Worm (Caenorhabditis elegans) whole organism, L3 larva: ENCODE data around the gene W03G11.4.

Source experiments
- R02D3.7 ChIP-seq: fragments of 150-350 bp; optimal IDR thresholded peaks from 2 replicates; lab custom pipeline; 2014; ENCODE audit warnings: missing biosample characterization, missing genetic modification characterization
- ZK546.5 ChIP-seq: sonication (generic microtip); optimal IDR thresholded peaks from 2 replicates; lab custom pipeline; 2017; ENCODE audit warnings: missing biosample characterization, missing genetic modification characterization
- aly-2 ChIP-seq: fragments of 150-350 bp; optimal IDR thresholded peaks from 2 replicates; lab custom pipeline; 2014; ENCODE audit warnings: missing biosample characterization, missing genetic modification characterization
- ama-1 ChIP-seq: fragments of 150-350 bp; optimal IDR thresholded peaks from 2 replicates; lab custom pipeline; 2018
- ceh-16 ChIP-seq: sonication (generic microtip); optimal IDR thresholded peaks from 2 replicates; lab custom pipeline; 2017; ENCODE audit warnings: missing biosample characterization, missing genetic modification characterization
- ceh-28 ChIP-seq: fragments of 150-350 bp; optimal IDR thresholded peaks from 2 replicates; lab custom pipeline; 2014; ENCODE audit warnings: missing biosample characterization, missing genetic modification reagents, missing genetic modification characterization
- ceh-82 ChIP-seq: fragments of 150-350 bp; optimal IDR thresholded peaks from 2 replicates; lab custom pipeline; 2014; ENCODE audit warnings: missing biosample characterization, missing genetic modification characterization
- ceh-9 ChIP-seq: sonication (generic microtip); optimal IDR thresholded peaks from 2 replicates; lab custom pipeline; 2018; ENCODE audit warnings: missing biosample characterization, missing genetic modification characterization
- daf-12 ChIP-seq: fragments of 150-350 bp; optimal IDR thresholded peaks from 2 replicates; lab custom pipeline; 2014; ENCODE audit warnings: missing biosample characterization, missing genetic modification reagents, missing genetic modification characterization
- egl-27 ChIP-seq: sonication (generic microtip); optimal IDR thresholded peaks from 4 replicates; lab custom pipeline; 2017; ENCODE audit warnings: missing biosample characterization, missing genetic modification reagents, missing genetic modification characterization
- egl-5 ChIP-seq: fragments of 150-350 bp; optimal IDR thresholded peaks from 2 replicates; lab custom pipeline; 2017; ENCODE audit warnings: missing biosample characterization, missing genetic modification reagents, missing genetic modification characterization, inconsistent platforms
- elt-2 ChIP-seq: sonication (generic microtip); optimal IDR thresholded peaks from 2 replicates; lab custom pipeline; 2016; ENCODE audit warnings: missing genetic modification reagents, mild to moderate bottlenecking, missing genetic modification characterization, missing compliant biosample characterization
- elt-3 ChIP-seq, 3 experiments: fragments of 150-350 bp in 1 of 3; sonication (generic microtip) in 2 of 3; optimal IDR thresholded peaks; 2 replicates in 2 of 3; 4 replicates in 1 of 3; lab custom pipeline; 2014 to 2017; ENCODE audit warnings: missing biosample characterization in 3 of 3, missing genetic modification characterization in 3 of 3
- eor-1 ChIP-seq, 2 experiments: fragments of 150-350 bp; optimal IDR thresholded peaks; 2 replicates each; lab custom pipeline; 2014 to 2018; ENCODE audit warnings: missing biosample characterization in 2 of 2, missing genetic modification characterization in 2 of 2
- fkh-10 ChIP-seq: sonication (generic microtip); optimal IDR thresholded peaks from 2 replicates; lab custom pipeline; 2017; ENCODE audit warnings: missing biosample characterization, missing genetic modification reagents, missing genetic modification characterization
- fos-1 ChIP-seq: fragments of 150-350 bp; optimal IDR thresholded peaks from 2 replicates; lab custom pipeline; 2014; ENCODE audit warnings: missing biosample characterization, missing genetic modification characterization
- hmg-11 ChIP-seq: sonication (generic microtip); optimal IDR thresholded peaks from 2 replicates; lab custom pipeline; 2016; ENCODE audit warnings: missing genetic modification characterization, missing compliant biosample characterization
- jun-1 ChIP-seq: fragments of 150-350 bp; optimal IDR thresholded peaks from 2 replicates; lab custom pipeline; 2014; ENCODE audit warnings: missing biosample characterization, missing genetic modification reagents, missing genetic modification characterization
- lin-39 ChIP-seq: fragments of 150-350 bp; optimal IDR thresholded peaks from 2 replicates; lab custom pipeline; 2018; ENCODE audit warnings: missing biosample characterization, missing genetic modification reagents, missing genetic modification characterization
- lsy-12 ChIP-seq: sonication (generic microtip); optimal IDR thresholded peaks from 2 replicates; lab custom pipeline; 2016; ENCODE audit warnings: mild to moderate bottlenecking, missing genetic modification characterization, missing compliant biosample characterization
- mdl-1 ChIP-seq: fragments of 150-350 bp; optimal IDR thresholded peaks from 2 replicates; lab custom pipeline; 2014; ENCODE audit warnings: missing biosample characterization, missing genetic modification characterization
- nfya-1 ChIP-seq: sonication (generic microtip); optimal IDR thresholded peaks from 2 replicates; lab custom pipeline; 2017; ENCODE audit warnings: missing genetic modification characterization, mild to moderate bottlenecking, missing compliant biosample characterization, antibody characterized with exemption, moderate library complexity; ENCODE audit not compliant: insufficient read depth
- nhr-11 ChIP-seq: fragments of 150-350 bp; optimal IDR thresholded peaks from 2 replicates; lab custom pipeline; 2014; ENCODE audit warnings: missing biosample characterization, missing genetic modification characterization
- nhr-12 ChIP-seq: fragments of 150-350 bp; optimal IDR thresholded peaks from 2 replicates; lab custom pipeline; 2014; ENCODE audit warnings: missing biosample characterization, missing genetic modification characterization
- nhr-23 ChIP-seq: fragments of 150-350 bp; optimal IDR thresholded peaks from 2 replicates; lab custom pipeline; 2014; ENCODE audit warnings: missing biosample characterization, missing genetic modification reagents, missing genetic modification characterization
- nhr-28 ChIP-seq: fragments of 150-350 bp; optimal IDR thresholded peaks from 2 replicates; lab custom pipeline; 2014; ENCODE audit warnings: missing biosample characterization, missing genetic modification characterization
- nhr-43 ChIP-seq: sonication (generic microtip); optimal IDR thresholded peaks from 2 replicates; lab custom pipeline; 2016; ENCODE audit warnings: mild to moderate bottlenecking, missing genetic modification characterization, missing compliant biosample characterization; ENCODE audit not compliant: poor library complexity, severe bottlenecking
- nhr-67 ChIP-seq: fragments of 150-350 bp; optimal IDR thresholded peaks from 2 replicates; lab custom pipeline; 2014; ENCODE audit warnings: missing biosample characterization, missing genetic modification characterization
- nhr-76 ChIP-seq: fragments of 150-350 bp; sonication (generic microtip); optimal IDR thresholded peaks from 5 replicates; lab custom pipeline; 2014; ENCODE audit warnings: missing biosample characterization, missing genetic modification characterization
- nhr-77 ChIP-seq: fragments of 150-350 bp; optimal IDR thresholded peaks from 2 replicates; lab custom pipeline; 2014; ENCODE audit warnings: missing biosample characterization, missing genetic modification characterization
- pqm-1 ChIP-seq: fragments of 150-350 bp; optimal IDR thresholded peaks from 2 replicates; lab custom pipeline; 2017; ENCODE audit warnings: missing biosample characterization, missing genetic modification characterization, inconsistent platforms
- sea-2 ChIP-seq: fragments of 150-350 bp; sonication (generic microtip); optimal IDR thresholded peaks from 4 replicates; lab custom pipeline; 2014; ENCODE audit warnings: missing biosample characterization, missing genetic modification reagents, missing genetic modification characterization
- skn-1 ChIP-seq: fragments of 150-350 bp; optimal IDR thresholded peaks from 2 replicates; lab custom pipeline; 2014; ENCODE audit warnings: missing biosample characterization, missing genetic modification characterization
- tbx-2 ChIP-seq: sonication (generic microtip); optimal IDR thresholded peaks from 2 replicates; lab custom pipeline; 2016; ENCODE audit warnings: mild to moderate bottlenecking, missing genetic modification characterization, missing compliant biosample characterization
- unc-39 ChIP-seq: sonication (generic microtip); optimal IDR thresholded peaks from 4 replicates; lab custom pipeline; 2017; ENCODE audit warnings: missing biosample characterization, missing genetic modification characterization
- zag-1 ChIP-seq: fragments of 150-350 bp; optimal IDR thresholded peaks from 2 replicates; lab custom pipeline; 2014; ENCODE audit warnings: missing biosample characterization, missing genetic modification characterization
- ztf-11 ChIP-seq: fragments of 150-350 bp; optimal IDR thresholded peaks from 2 replicates; lab custom pipeline; 2014; ENCODE audit warnings: missing biosample characterization, missing genetic modification characterization
- ztf-4 ChIP-seq: fragments of 150-350 bp; optimal IDR thresholded peaks from 2 replicates; lab custom pipeline; 2014; ENCODE audit warnings: missing biosample characterization, missing genetic modification characterization

W03G11.4 gene

ce11 chrX:12118340-12118739, 25.4 kb upstream of the W03G11.4 start, which contains the start of gene lgc-16:
Gene lgc-16, plus strand, starts transcription at chrX:12118640.
- TF ChIP-seq ceh-9 (tag; lab: Kevin White, UChicago): no peak
- no peak for TF ChIP-seq zag-1 (tag; lab: Kevin White, UChicago)
- no peak for TF ChIP-seq eor-1 (tag; optimal IDR thresholded peaks at IDR 0.05; lab: Kevin White, UChicago)
- no peak for TF ChIP-seq aly-2

ce11 chrX:12114024-12114423, 21.1 kb upstream of the W03G11.4 start, which contains the start of gene lgc-15:
Gene lgc-15, plus strand, starts transcription at chrX:12114324.
- TF ChIP-seq hmg-11 (tag; lab: Kevin White, UChicago) (no peak), zag-1 (tag; lab: Kevin White, UChicago) (no peak), pqm-1 (tag; lab: Kevin White, UChicago) (no peak), lin-39 (no peak), elt-3 (tag; optimal IDR thresholded peaks at IDR 0.05; lab: Kevin White, UChicago) (no peak), nhr-28 (no peak), daf-12 (tag; lab: Kevin White, UChicago) (no peak), ceh-28 (tag; lab: Kevin White, UChicago) (no peak), ceh-16 (tag; lab: Kevin White, UChicago) (no peak), ztf-11 (no peak), nhr-12 (tag; lab: Kevin White, UChicago) (no peak), ZK546.5 (tag; lab: Kevin White, UChicago) (no peak)

DNA sequence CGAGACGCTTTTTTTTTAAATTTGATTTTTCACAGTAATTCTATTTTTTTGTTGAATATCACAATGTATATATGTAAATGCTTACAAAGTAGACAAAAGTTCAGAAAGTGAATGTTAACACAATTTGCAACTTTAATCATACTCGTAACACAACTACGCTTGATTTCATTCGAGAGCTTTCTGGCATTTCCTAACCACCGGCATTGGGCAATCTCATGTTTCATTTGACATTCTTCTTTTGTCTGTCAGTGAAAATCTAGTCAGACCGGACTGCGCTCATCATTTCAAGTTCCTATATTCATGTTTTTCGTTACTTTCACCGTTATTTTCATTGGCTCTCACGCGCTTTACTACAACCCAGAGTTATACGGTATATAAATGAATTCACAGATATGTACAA, 18.3 kb upstream of the W03G11.4 start, which contains the start of gene lgc-14:
Gene lgc-14 (plus strand): TSS at position 301 of the 400 bp plus-strand sequence.
- TF ChIP-seq jun-1: no peak
- no peak for TF ChIP-seq fkh-10 (GFP tag; lab: Kevin White, UChicago)
- no peak for TF ChIP-seq skn-1 (tag; lab: Kevin White, UChicago)
- no peak for TF ChIP-seq ztf-11
- TF ChIP-seq nhr-23 (tag; lab: Kevin White, UChicago): no peak
- no peak for TF ChIP-seq lin-39
- TF ChIP-seq R02D3.7 (tag; lab: Kevin White, UChicago): no peak
- TF ChIP-seq ZK546.5 (tag; lab: Kevin White, UChicago): no peak
- TF ChIP-seq nhr-43: no peak
- no peak for TF ChIP-seq egl-5 (tag; lab: Kevin White, UChicago)
- TF ChIP-seq elt-2 (tag; lab: Kevin White, UChicago): no peak
- TF ChIP-seq nfya-1: no peak
- no peak for TF ChIP-seq zag-1 (tag; lab: Kevin White, UChicago)
- TF ChIP-seq unc-39 (tag; lab: Kevin White, UChicago): no peak
- TF ChIP-seq nhr-76 (tag; lab: Kevin White, UChicago): no peak
- TF ChIP-seq elt-3 (tag; optimal IDR thresholded peaks at IDR 0.05; lab: Kevin White, UChicago): no peak
- no peak for TF ChIP-seq mdl-1
- no peak for TF ChIP-seq pqm-1 (tag; lab: Kevin White, UChicago)
- TF ChIP-seq ztf-4: no peak

- TF ChIP-seq nfya-1 (no peak), skn-1 (tag; lab: Kevin White, UChicago) (no peak), lsy-12 (tag; lab: Kevin White, UChicago) (no peak), eor-1 (tag; optimal IDR thresholded peaks at IDR 0.05; lab: Kevin White, UChicago) (no peak), elt-2 (tag; lab: Kevin White, UChicago) (no peak), sea-2 (GFP tag; lab: Kevin White, UChicago) (no peak), daf-12 (tag; lab: Kevin White, UChicago) (no peak), ama-1 (lab: Kevin White, UChicago) (no peak), ceh-28 (tag; lab: Kevin White, UChicago) (no peak), pqm-1 (tag; lab: Kevin White, UChicago) (no peak), nhr-11 (tag; lab: Kevin White, UChicago) (no peak)
Measured at ce11 chrX:12108517-12109216, 15.7 kb upstream of the W03G11.4 start, which contains the start of the genes W03G11.2 and lgc-13. Gene W03G11.2, minus strand, starts transcription at chrX:12108617. Gene lgc-13, plus strand, starts transcription at chrX:12109166.

DNA sequence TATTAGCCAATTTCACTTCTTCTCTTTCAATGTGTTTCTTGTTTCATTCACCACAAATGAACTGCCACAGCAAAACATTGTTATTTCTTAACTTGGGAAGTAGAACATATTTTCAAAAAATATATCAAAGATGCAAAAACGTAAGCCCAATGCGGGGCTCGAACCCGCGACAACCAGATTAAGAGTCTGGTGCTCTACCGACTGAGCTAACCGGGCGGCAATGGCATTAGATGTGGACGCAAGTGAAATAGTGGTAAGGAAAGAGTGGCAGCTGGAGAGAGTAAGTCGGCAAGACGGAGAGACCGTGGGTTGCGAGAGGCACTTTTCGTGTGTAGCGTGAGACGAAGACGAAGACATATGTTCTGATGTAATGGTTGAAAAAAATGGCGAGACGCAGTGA, 13.1 kb upstream of the W03G11.4 start:
- no peak for TF ChIP-seq unc-39 (tag; lab: Kevin White, UChicago)
- TF ChIP-seq nfya-1: peak; percentile 67
- peak; percentile 55 for TF ChIP-seq nhr-23 (tag; lab: Kevin White, UChicago)
- peak; percentile 79 for TF ChIP-seq tbx-2 (tag; lab: Kevin White, UChicago)
- peak; percentile 75 for TF ChIP-seq lin-39
- peak; percentile 20 for TF ChIP-seq jun-1
- TF ChIP-seq elt-3 (tag; optimal IDR thresholded peaks at IDR 0.05; lab: Kevin White, UChicago): peak in 1 of 3 experiments; percentile 25
- TF ChIP-seq nhr-77 (tag; lab: Kevin White, UChicago): peak; percentile 14
- no peak for TF ChIP-seq aly-2
- peak; percentile 42 for TF ChIP-seq elt-2 (tag; lab: Kevin White, UChicago)
- peak; percentile 6 for TF ChIP-seq ztf-11
- TF ChIP-seq ceh-16 (tag; lab: Kevin White, UChicago): no peak
- TF ChIP-seq pqm-1 (tag; lab: Kevin White, UChicago): no peak
- peak; percentile 26 for TF ChIP-seq egl-5 (tag; lab: Kevin White, UChicago)
- no peak for TF ChIP-seq ztf-4
- no peak for TF ChIP-seq nhr-12 (tag; lab: Kevin White, UChicago)
- peak; percentile 81 for TF ChIP-seq sea-2 (GFP tag; lab: Kevin White, UChicago)
- TF ChIP-seq fkh-10 (GFP tag; lab: Kevin White, UChicago): no peak
- no peak for TF ChIP-seq ZK546.5 (tag; lab: Kevin White, UChicago)
- TF ChIP-seq ceh-28 (tag; lab: Kevin White, UChicago): peak; percentile 41
- no peak for TF ChIP-seq fos-1 (tag; lab: Kevin White, UChicago)
- TF ChIP-seq hmg-11 (tag; lab: Kevin White, UChicago): no peak
- TF ChIP-seq zag-1 (tag; lab: Kevin White, UChicago): no peak
- peak; percentile 48 for TF ChIP-seq egl-27 (tag; lab: Kevin White, UChicago)
- no peak for TF ChIP-seq ama-1 (lab: Kevin White, UChicago)
- peak; percentile 78 for TF ChIP-seq ceh-82 (tag; lab: Kevin White, UChicago)
- no peak for TF ChIP-seq nhr-28
- no peak for TF ChIP-seq daf-12 (tag; lab: Kevin White, UChicago)
- TF ChIP-seq nhr-67: no peak
